Worm (Caenorhabditis elegans) whole organism, L2 larva: ENCODE measurements around the gene F57G9.7.

Source experiments
- C34F6.9 ChIP-seq: fragments of 150-350 bp; optimal IDR thresholded peaks from 2 replicates; lab custom pipeline; 2014; ENCODE audit warnings: missing biosample characterization, missing genetic modification characterization
- F13H6.1 ChIP-seq: sonication (generic microtip); optimal IDR thresholded peaks from 2 replicates; lab custom pipeline; 2016; ENCODE audit warnings: missing genetic modification characterization, missing compliant biosample characterization
- R02D3.7 ChIP-seq: fragments of 150-350 bp; optimal IDR thresholded peaks from 2 replicates; lab custom pipeline; 2014; ENCODE audit warnings: missing biosample characterization, missing genetic modification characterization
- ZK546.5 ChIP-seq: sonication (generic microtip); optimal IDR thresholded peaks from 2 replicates; lab custom pipeline; 2017; ENCODE audit warnings: missing biosample characterization, missing genetic modification characterization
- ceh-16 ChIP-seq: fragments of 150-350 bp; optimal IDR thresholded peaks from 2 replicates; lab custom pipeline; 2014; ENCODE audit warnings: missing biosample characterization, missing genetic modification characterization
- ceh-82 ChIP-seq: fragments of 150-350 bp; optimal IDR thresholded peaks from 2 replicates; lab custom pipeline; 2014; ENCODE audit warnings: missing biosample characterization, missing genetic modification characterization
- crh-2 ChIP-seq: sonication (generic microtip); optimal IDR thresholded peaks from 2 replicates; lab custom pipeline; 2017; ENCODE audit warnings: missing biosample characterization, missing genetic modification characterization
- egl-27 ChIP-seq: sonication (generic microtip); optimal IDR thresholded peaks from 3 replicates; lab custom pipeline; 2017; ENCODE audit warnings: missing biosample characterization, missing genetic modification reagents, missing genetic modification characterization
- elt-1 ChIP-seq: fragments of 150-350 bp; optimal IDR thresholded peaks from 2 replicates; lab custom pipeline; 2014; ENCODE audit warnings: missing biosample characterization, missing genetic modification characterization
- fos-1 ChIP-seq: fragments of 150-350 bp; optimal IDR thresholded peaks from 2 replicates; lab custom pipeline; 2014; ENCODE audit warnings: missing biosample characterization, missing genetic modification characterization
- gmeb-1 ChIP-seq: fragments of 150-350 bp; optimal IDR thresholded peaks from 2 replicates; lab custom pipeline; 2014; ENCODE audit warnings: missing biosample characterization, missing genetic modification characterization
- lin-13 ChIP-seq: fragments of 150-350 bp; optimal IDR thresholded peaks from 2 replicates; lab custom pipeline; 2014; ENCODE audit warnings: missing biosample characterization, missing genetic modification reagents, missing genetic modification characterization
- lsy-2 ChIP-seq, 2 experiments: fragments of 150-350 bp in 1 of 2; sonication (generic microtip) in 1 of 2; optimal IDR thresholded peaks; 2 replicates each; lab custom pipeline; 2014 to 2017; ENCODE audit warnings: missing biosample characterization in 2 of 2, missing genetic modification characterization in 2 of 2
- mab-5 ChIP-seq: fragments of 150-350 bp; optimal IDR thresholded peaks from 2 replicates; lab custom pipeline; 2014; ENCODE audit warnings: missing biosample characterization, missing genetic modification characterization
- mbf-1 ChIP-seq: sonication (generic microtip); optimal IDR thresholded peaks from 2 replicates; lab custom pipeline; 2017; ENCODE audit warnings: missing biosample characterization, missing genetic modification characterization
- mdl-1 ChIP-seq, 2 experiments: fragments of 150-350 bp in 1 of 2; sonication (generic microtip) in 1 of 2; optimal IDR thresholded peaks; 2 replicates each; lab custom pipeline; 2017; ENCODE audit warnings: missing biosample characterization in 2 of 2, missing genetic modification characterization in 2 of 2
- nhr-10 ChIP-seq: sonication (generic microtip); optimal IDR thresholded peaks from 2 replicates; lab custom pipeline; 2017; ENCODE audit warnings: missing biosample characterization, missing genetic modification characterization
- nhr-129 ChIP-seq: fragments of 150-350 bp; optimal IDR thresholded peaks from 2 replicates; lab custom pipeline; 2014; ENCODE audit warnings: missing biosample characterization, missing genetic modification characterization
- nhr-21 ChIP-seq: fragments of 150-350 bp; optimal IDR thresholded peaks from 2 replicates; lab custom pipeline; 2014; ENCODE audit warnings: missing biosample characterization, missing genetic modification characterization
- nhr-237 ChIP-seq: fragments of 150-350 bp; optimal IDR thresholded peaks from 2 replicates; lab custom pipeline; 2014; ENCODE audit warnings: missing biosample characterization, missing genetic modification characterization
- nhr-6 ChIP-seq: fragments of 150-350 bp; optimal IDR thresholded peaks from 2 replicates; lab custom pipeline; 2014; ENCODE audit warnings: missing biosample characterization, missing genetic modification characterization
- sem-4 ChIP-seq: fragments of 150-350 bp; optimal IDR thresholded peaks from 2 replicates; lab custom pipeline; 2014; ENCODE audit warnings: missing biosample characterization, missing genetic modification reagents, missing genetic modification characterization
- skn-1 ChIP-seq: sonication (generic microtip); optimal IDR thresholded peaks from 2 replicates; lab custom pipeline; 2017; ENCODE audit warnings: missing biosample characterization, missing genetic modification characterization
- sma-9 ChIP-seq, 2 experiments: fragments of 150-350 bp in 1 of 2; sonication (generic microtip) in 1 of 2; optimal IDR thresholded peaks; 2 replicates each; lab custom pipeline; 2014 to 2016; ENCODE audit warnings: missing genetic modification characterization in 2 of 2, mild to moderate bottlenecking in 1 of 2, missing biosample characterization in 1 of 2, missing compliant biosample characterization in 1 of 2, missing genetic modification reagents in 1 of 2, moderate library complexity in 1 of 2
- unc-62 ChIP-seq: fragments of 150-350 bp; optimal IDR thresholded peaks from 2 replicates; lab custom pipeline; 2014; ENCODE audit warnings: missing biosample characterization, missing genetic modification reagents, missing genetic modification characterization
- zag-1 ChIP-seq: fragments of 150-350 bp; optimal IDR thresholded peaks from 2 replicates; lab custom pipeline; 2014; ENCODE audit warnings: missing biosample characterization, missing genetic modification characterization
- ztf-1 ChIP-seq: fragments of 200-800 bp; sonication (Bioruptor generic); conservative IDR thresholded peaks from 2 replicates; pipeline ENCODE4 v1.3.6; 2022; ENCODE audit warnings: missing genetic modification characterization, missing compliant biosample characterization
- ztf-11 ChIP-seq: sonication (generic microtip); optimal IDR thresholded peaks from 2 replicates; lab custom pipeline; 2017; ENCODE audit warnings: missing biosample characterization, missing genetic modification characterization

F57G9.7 gene

ce11 chrII:12362262-12362661 is 35.3 kb downstream of the F57G9.7 start:
- no peak for TF ChIP-seq ztf-11 (tag; lab: Kevin White, UChicago)
- no peak for TF ChIP-seq mdl-1 (tag; optimal IDR thresholded peaks at IDR 0.05; lab: Kevin White, UChicago)
- no peak for TF ChIP-seq mbf-1 (tag; lab: Kevin White, UChicago)
- TF ChIP-seq gmeb-1 (tag; lab: Kevin White, UChicago) = no peak
- TF ChIP-seq, all 48 proteins: peak for 0

- no peak for TF ChIP-seq ceh-82 (tag; lab: Kevin White, UChicago)
- TF ChIP-seq skn-1 = no peak
- no peak for TF ChIP-seq nhr-6 (tag; lab: Kevin White, UChicago)
- TF ChIP-seq mdl-1 (tag; optimal IDR thresholded peaks at IDR 0.05; lab: Kevin White, UChicago) = no peak
- TF ChIP-seq nhr-237 = no peak
- peak; percentile 60 for TF ChIP-seq crh-2 (tag; lab: Kevin White, UChicago)
- TF ChIP-seq sma-9 (GFP tag; optimal IDR thresholded peaks at IDR 0.05; lab: Kevin White, UChicago) = no peak
- TF ChIP-seq sma-9 (tag; optimal IDR thresholded peaks at IDR 0.05; lab: Kevin White, UChicago) = no peak
- no peak for TF ChIP-seq fos-1 (tag; lab: Kevin White, UChicago)
- peak; percentile 34 for TF ChIP-seq nhr-129 (tag; lab: Kevin White, UChicago)
- peak; percentile 33 for TF ChIP-seq C34F6.9 (tag; lab: Kevin White, UChicago)
Measured at ce11 chrII:12353816-12354215, 43.7 kb downstream of the F57G9.7 start.

ce11 chrII:12353104-12353503 is 44.5 kb downstream of the F57G9.7 start:
- no peak for TF ChIP-seq nhr-21 (tag; lab: Kevin White, UChicago)
- no peak for TF ChIP-seq zag-1
- no peak for TF ChIP-seq nhr-237
- TF ChIP-seq ztf-1 = no peak
- no peak for TF ChIP-seq sma-9 (GFP tag; optimal IDR thresholded peaks at IDR 0.05; lab: Kevin White, UChicago)
- no peak for TF ChIP-seq sma-9 (tag; optimal IDR thresholded peaks at IDR 0.05; lab: Kevin White, UChicago)
- no peak for TF ChIP-seq ZK546.5 (tag; lab: Kevin White, UChicago)
- TF ChIP-seq gmeb-1 (tag; lab: Kevin White, UChicago) = no peak
- TF ChIP-seq lsy-2 (tag; optimal IDR thresholded peaks at IDR 0.05; lab: Kevin White, UChicago) = no peak
- TF ChIP-seq C34F6.9 (tag; lab: Kevin White, UChicago) = no peak

ce11 chrII:12352115-12352514 is 45.4 kb downstream of the F57G9.7 start, which contains the start of gene ras-1:
Gene ras-1 (minus strand): TSS chrII:12352243.
- TF ChIP-seq skn-1 (no peak), nhr-21 (tag; lab: Kevin White, UChicago) (no peak), mbf-1 (tag; lab: Kevin White, UChicago) (no peak), zag-1 (no peak), nhr-10 (tag; lab: Kevin White, UChicago) (no peak), sem-4 (no peak), fos-1 (tag; lab: Kevin White, UChicago) (no peak), ceh-16 (tag; lab: Kevin White, UChicago) (no peak), lsy-2 (tag; optimal IDR thresholded peaks at IDR 0.05; lab: Kevin White, UChicago) (no peak)

ce11 chrII:12350737-12351275 is 46.8 kb downstream of the F57G9.7 start:
- TF ChIP-seq gmeb-1 (tag; lab: Kevin White, UChicago) = no peak
- TF ChIP-seq nhr-10 (tag; lab: Kevin White, UChicago) = no peak
- TF ChIP-seq nhr-129 (tag; lab: Kevin White, UChicago) = peak; percentile 17
- TF ChIP-seq lsy-2 (tag; optimal IDR thresholded peaks at IDR 0.05; lab: Kevin White, UChicago) = peak in 1 of 2 experiments; percentile 28
- TF ChIP-seq zag-1 = no peak
- TF ChIP-seq, all 48 proteins: peak for 2

- TF ChIP-seq elt-1 (tag; lab: Kevin White, UChicago) = no peak
- TF ChIP-seq unc-62 (GFP tag; lab: Kevin White, UChicago) = no peak
- peak; percentile 52 for TF ChIP-seq nhr-129 (tag; lab: Kevin White, UChicago)
- peak; percentile 7 for TF ChIP-seq gmeb-1 (tag; lab: Kevin White, UChicago)
- TF ChIP-seq lin-13 (GFP tag; lab: Kevin White, UChicago) = no peak
- no peak for TF ChIP-seq mdl-1 (tag; optimal IDR thresholded peaks at IDR 0.05; lab: Kevin White, UChicago)
- TF ChIP-seq sma-9 (GFP tag; optimal IDR thresholded peaks at IDR 0.05; lab: Kevin White, UChicago) = peak; percentile 14
- no peak for TF ChIP-seq sma-9 (tag; optimal IDR thresholded peaks at IDR 0.05; lab: Kevin White, UChicago)
- no peak for TF ChIP-seq crh-2 (tag; lab: Kevin White, UChicago)
- TF ChIP-seq nhr-6 (tag; lab: Kevin White, UChicago) = no peak
- peak; percentile 65 for TF ChIP-seq F13H6.1
- peak; percentile 38 for TF ChIP-seq fos-1 (tag; lab: Kevin White, UChicago)
- no peak for TF ChIP-seq mab-5 (tag; lab: Kevin White, UChicago)
- no peak for TF ChIP-seq egl-27 (tag; lab: Kevin White, UChicago)
- no peak for TF ChIP-seq R02D3.7 (tag; lab: Kevin White, UChicago)
- no peak for TF ChIP-seq nhr-237
Measured at ce11 chrII:12349866-12350265, 47.7 kb downstream of the F57G9.7 start.
